Worm (Caenorhabditis elegans): ENCODE data around the gene C23G10.2.

DNA sequence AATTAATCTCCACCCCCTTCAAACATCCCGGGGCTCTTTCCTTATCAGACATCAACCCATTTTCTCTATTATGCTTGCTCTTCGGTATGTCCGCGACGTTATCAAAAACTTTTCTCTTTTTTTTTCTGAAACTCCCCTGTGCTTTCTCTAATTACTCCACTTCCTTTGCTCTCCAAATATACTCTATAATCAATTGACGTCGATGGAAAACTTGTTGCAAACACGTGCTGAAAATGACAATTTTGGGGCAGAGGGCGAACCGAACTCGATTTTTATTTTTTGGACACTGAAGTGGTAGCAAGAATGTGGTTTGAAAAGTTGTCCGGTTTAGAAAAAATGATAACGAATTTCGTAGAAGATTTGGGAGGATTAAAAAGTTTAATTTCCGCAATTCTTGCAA lies 28.8 kb upstream of the C23G10.2 start:
- TF ChIP-seq him-1 (tag; optimal IDR thresholded peaks at IDR 0.05) = no peak
- no peak for TF ChIP-seq dao-5 (tag; optimal IDR thresholded peaks at IDR 0.05)
- TF ChIP-seq W03F9.2 (tag; optimal IDR thresholded peaks at IDR 0.05) = no peak
